Fruit fly (Drosophila melanogaster): ENCODE results near the gene cal1.

dm6 chr3R:17087977-17088618 is at the start of gene cal1:
- TF ChIP-seq Myc (optimal IDR thresholded peaks at IDR 0.05) (no peak), psq (optimal IDR thresholded peaks at IDR 0.05) (no peak), h (optimal IDR thresholded peaks at IDR 0.05) (no peak), insv (optimal IDR thresholded peaks at IDR 0.05) (no peak)
